Worm (Caenorhabditis elegans) whole organism, L2 larva: ENCODE data around the gene cnc-2.

Experiments
- C34F6.9 ChIP-seq: fragments of 150-350 bp; optimal IDR thresholded peaks from 2 replicates; lab custom pipeline; 2014; ENCODE audit warnings: missing biosample characterization, missing genetic modification characterization
- Y55F3AM.14 ChIP-seq: fragments of 200-800 bp; sonication (Bioruptor generic); optimal IDR thresholded peaks from 2 replicates; lab custom pipeline; 2018; ENCODE audit warnings: mild to moderate bottlenecking, missing genetic modification characterization, missing compliant biosample characterization
- ZK546.5 ChIP-seq: sonication (generic microtip); optimal IDR thresholded peaks from 2 replicates; lab custom pipeline; 2017; ENCODE audit warnings: missing biosample characterization, missing genetic modification characterization
- alr-1 ChIP-seq: fragments of 150-350 bp; optimal IDR thresholded peaks from 2 replicates; lab custom pipeline; 2014; ENCODE audit warnings: missing biosample characterization, missing genetic modification characterization
- ama-1 ChIP-seq: fragments of 150-350 bp; optimal IDR thresholded peaks from 2 replicates; lab custom pipeline; 2018; ENCODE audit warnings: inconsistent platforms
- ceh-16 ChIP-seq: fragments of 150-350 bp; optimal IDR thresholded peaks from 2 replicates; lab custom pipeline; 2014; ENCODE audit warnings: missing biosample characterization, missing genetic modification characterization
- dmd-4 ChIP-seq: sonication (generic microtip); optimal IDR thresholded peaks from 2 replicates; lab custom pipeline; 2017; ENCODE audit warnings: missing biosample characterization, missing genetic modification characterization
- fos-1 ChIP-seq: fragments of 150-350 bp; optimal IDR thresholded peaks from 2 replicates; lab custom pipeline; 2014; ENCODE audit warnings: missing biosample characterization, missing genetic modification characterization
- gmeb-1 ChIP-seq: fragments of 150-350 bp; optimal IDR thresholded peaks from 2 replicates; lab custom pipeline; 2014; ENCODE audit warnings: missing biosample characterization, missing genetic modification characterization
- lin-39 ChIP-seq: fragments of 150-350 bp; optimal IDR thresholded peaks from 2 replicates; lab custom pipeline; 2014; ENCODE audit warnings: missing biosample characterization, missing genetic modification reagents, missing genetic modification characterization
- mbf-1 ChIP-seq: sonication (generic microtip); optimal IDR thresholded peaks from 2 replicates; lab custom pipeline; 2017; ENCODE audit warnings: missing biosample characterization, missing genetic modification characterization
- mdl-1 ChIP-seq, 2 experiments: fragments of 150-350 bp in 1 of 2; sonication (generic microtip) in 1 of 2; optimal IDR thresholded peaks; 2 replicates each; lab custom pipeline; 2017; ENCODE audit warnings: missing biosample characterization in 2 of 2, missing genetic modification characterization in 2 of 2
- nhr-12 ChIP-seq: fragments of 150-350 bp; optimal IDR thresholded peaks from 2 replicates; lab custom pipeline; 2014; ENCODE audit warnings: missing biosample characterization, missing genetic modification characterization
- nhr-129 ChIP-seq: fragments of 150-350 bp; optimal IDR thresholded peaks from 2 replicates; lab custom pipeline; 2014; ENCODE audit warnings: missing biosample characterization, missing genetic modification characterization
- nhr-237 ChIP-seq: fragments of 150-350 bp; optimal IDR thresholded peaks from 2 replicates; lab custom pipeline; 2014; ENCODE audit warnings: missing biosample characterization, missing genetic modification characterization
- nhr-25 ChIP-seq: fragments of 150-350 bp; sonication (generic microtip); optimal IDR thresholded peaks from 3 replicates; lab custom pipeline; 2014; ENCODE audit warnings: missing biosample characterization, missing genetic modification characterization
- peb-1 ChIP-seq: fragments of 150-350 bp; optimal IDR thresholded peaks from 2 replicates; lab custom pipeline; 2014; ENCODE audit warnings: missing biosample characterization, missing genetic modification characterization
- sem-4 ChIP-seq: fragments of 150-350 bp; optimal IDR thresholded peaks from 2 replicates; lab custom pipeline; 2014; ENCODE audit warnings: missing biosample characterization, missing genetic modification reagents, missing genetic modification characterization
- sma-9 ChIP-seq, 2 experiments: fragments of 150-350 bp in 1 of 2; sonication (generic microtip) in 1 of 2; optimal IDR thresholded peaks; 2 replicates each; lab custom pipeline; 2014 to 2016; ENCODE audit warnings: missing genetic modification characterization in 2 of 2, mild to moderate bottlenecking in 1 of 2, missing biosample characterization in 1 of 2, missing compliant biosample characterization in 1 of 2, missing genetic modification reagents in 1 of 2, moderate library complexity in 1 of 2
- snpc-4 ChIP-seq: fragments of 150-350 bp; optimal IDR thresholded peaks from 2 replicates; lab custom pipeline; 2014; ENCODE audit warnings: missing biosample characterization, missing genetic modification characterization
- unc-55 ChIP-seq: fragments of 150-350 bp; sonication (generic microtip); optimal IDR thresholded peaks from 3 replicates; lab custom pipeline; 2014; ENCODE audit warnings: missing biosample characterization, missing genetic modification reagents, missing genetic modification characterization
- unc-62 ChIP-seq: fragments of 150-350 bp; optimal IDR thresholded peaks from 2 replicates; lab custom pipeline; 2014; ENCODE audit warnings: missing biosample characterization, missing genetic modification reagents, missing genetic modification characterization

Gene cnc-2

ce11 chrV:1416154-1416553 lies 33.8 kb downstream of the cnc-2 start:
- TF ChIP-seq ama-1 (lab: Kevin White, UChicago) (no peak), nhr-129 (tag; lab: Kevin White, UChicago) (no peak), nhr-12 (no peak), alr-1 (tag; lab: Kevin White, UChicago) (no peak), mdl-1 (tag; optimal IDR thresholded peaks at IDR 0.05; lab: Kevin White, UChicago) (no peak), C34F6.9 (tag; lab: Kevin White, UChicago) (no peak), unc-62 (GFP tag; lab: Kevin White, UChicago) (no peak), dmd-4 (tag; lab: Kevin White, UChicago) (no peak), ZK546.5 (tag; lab: Kevin White, UChicago) (no peak)

ce11 chrV:1414615-1415433 lies 35.2 kb downstream of the cnc-2 start:
- TF ChIP-seq fos-1 (tag; lab: Kevin White, UChicago), result peak; percentile 42
- no peak for TF ChIP-seq unc-55
- no peak for TF ChIP-seq peb-1 (tag; lab: Kevin White, UChicago)

ce11 chrV:1411459-1411858 lies 38.5 kb downstream of the cnc-2 start, which contains the start of gene snt-5:
Gene snt-5, minus strand, starts transcription at chrV:1411559.
- TF ChIP-seq sma-9 (GFP tag; optimal IDR thresholded peaks at IDR 0.05; lab: Kevin White, UChicago), result no peak
- TF ChIP-seq sma-9 (tag; optimal IDR thresholded peaks at IDR 0.05; lab: Kevin White, UChicago), result no peak
- no peak for TF ChIP-seq snpc-4
- no peak for TF ChIP-seq mbf-1 (tag; lab: Kevin White, UChicago)
- TF ChIP-seq ceh-16 (tag; lab: Kevin White, UChicago), result no peak
- no peak for TF ChIP-seq gmeb-1 (tag; lab: Kevin White, UChicago)
- TF ChIP-seq nhr-237 (tag; lab: Kevin White, UChicago), result no peak
- TF ChIP-seq Y55F3AM.14, result no peak
- no peak for TF ChIP-seq nhr-25 (tag; lab: Kevin White, UChicago)
- TF ChIP-seq C34F6.9 (tag; lab: Kevin White, UChicago), result no peak

ce11 chrV:1410727-1411126 lies 39.3 kb downstream of the cnc-2 start:
- TF ChIP-seq fos-1 (tag; lab: Kevin White, UChicago), result no peak
- no peak for TF ChIP-seq sem-4 (tag; lab: Kevin White, UChicago)
- no peak for TF ChIP-seq lin-39 (tag; lab: Kevin White, UChicago)
- no peak for TF ChIP-seq mbf-1 (tag; lab: Kevin White, UChicago)
- TF ChIP-seq, all 48 proteins: peak for 0

ce11 chrV:1408116-1408515 lies 41.9 kb downstream of the cnc-2 start:
- TF ChIP-seq sma-9 (GFP tag; optimal IDR thresholded peaks at IDR 0.05; lab: Kevin White, UChicago), result no peak
- no peak for TF ChIP-seq sma-9 (tag; optimal IDR thresholded peaks at IDR 0.05; lab: Kevin White, UChicago)
- no peak for TF ChIP-seq mbf-1 (tag; lab: Kevin White, UChicago)
- TF ChIP-seq C34F6.9 (tag; lab: Kevin White, UChicago), result no peak
- no peak for TF ChIP-seq ama-1 (lab: Kevin White, UChicago)
